Fruit fly (Drosophila melanogaster): ENCODE data around the gene milt.

dm6 chr2L:7104195-7104971 lies 66.8 kb downstream of the milt start:
- no peak for TF ChIP-seq CG14710 (tag; optimal IDR thresholded peaks at IDR 0.05)
- TF ChIP-seq cwo (GFP tag; optimal IDR thresholded peaks at IDR 0.05) = no peak
- TF ChIP-seq MTF-1 (GFP tag; optimal IDR thresholded peaks at IDR 0.05; ENCODE audit: borderline replicate concordance) = no peak
- no peak for TF ChIP-seq CG34376 (GFP tag; optimal IDR thresholded peaks at IDR 0.05)
- TF ChIP-seq CG18262 (tag; optimal IDR thresholded peaks at IDR 0.05) = peak; percentile 30
- no peak for TF ChIP-seq so (GFP tag; IDR thresholded peaks at IDR 0.05)
- TF ChIP-seq vvl (GFP tag; IDR thresholded peaks at IDR 0.05) = no peak
- TF ChIP-seq CG17802 (tag; optimal IDR thresholded peaks at IDR 0.05) = no peak
- TF ChIP-seq D19A (tag; optimal IDR thresholded peaks at IDR 0.05) = no peak
- no peak for TF ChIP-seq CG3407 (GFP tag; optimal IDR thresholded peaks at IDR 0.05)
- TF ChIP-seq Xrp1 (GFP tag; IDR thresholded peaks at IDR 0.05) = peak; percentile 39; the same call in 1 of the 2 replicates
